Worm (Caenorhabditis elegans) whole organism, mixed stage, embryonic: ENCODE measurements around the gene nop-1.

Experiments
- M03D4.4 ChIP-seq: sonication (generic microtip); optimal IDR thresholded peaks from 2 replicates; lab custom pipeline; 2017; ENCODE audit warnings: mild to moderate bottlenecking, missing genetic modification characterization, missing compliant biosample characterization
- bed-3 ChIP-seq: fragments of 200-800 bp; sonication (Bioruptor generic); optimal IDR thresholded peaks from 3 replicates; lab custom pipeline; 2018; ENCODE audit warnings: mild to moderate bottlenecking, missing genetic modification characterization, moderate library complexity, missing compliant biosample characterization
- blmp-1 ChIP-seq: fragments of 150-350 bp; optimal IDR thresholded peaks from 2 replicates; lab custom pipeline; 2014; ENCODE audit warnings: missing biosample characterization, missing genetic modification characterization
- ceh-39 ChIP-seq: fragments of 150-350 bp; optimal IDR thresholded peaks from 2 replicates; lab custom pipeline; 2014; ENCODE audit warnings: missing biosample characterization, missing genetic modification characterization
- ceh-43 ChIP-seq: fragments of 200-800 bp; sonication (Bioruptor generic); optimal IDR thresholded peaks from 2 replicates; lab custom pipeline; 2018; ENCODE audit warnings: mild to moderate bottlenecking, missing genetic modification characterization, moderate library complexity, missing compliant biosample characterization
- ceh-83 ChIP-seq: fragments of 200-800 bp; sonication (Bioruptor generic); optimal IDR thresholded peaks from 2 replicates; lab custom pipeline; 2018; ENCODE audit warnings: mild to moderate bottlenecking, missing genetic modification characterization, missing compliant biosample characterization
- ces-1 ChIP-seq: fragments of 150-350 bp; optimal IDR thresholded peaks from 2 replicates; lab custom pipeline; 2014; ENCODE audit warnings: missing biosample characterization, missing genetic modification reagents, missing genetic modification characterization
- cnd-1 ChIP-seq: fragments of 200-800 bp; sonication (Bioruptor generic); optimal IDR thresholded peaks from 2 replicates; lab custom pipeline; 2018; ENCODE audit warnings: mild to moderate bottlenecking, missing genetic modification characterization, missing compliant biosample characterization
- drap-1 ChIP-seq: fragments of 200-800 bp; sonication (Bioruptor generic); optimal IDR thresholded peaks from 3 replicates; lab custom pipeline; 2018; ENCODE audit warnings: mild to moderate bottlenecking, missing genetic modification characterization, missing compliant biosample characterization
- elt-1 ChIP-seq: sonication (generic microtip); optimal IDR thresholded peaks from 2 replicates; lab custom pipeline; 2017; ENCODE audit warnings: missing genetic modification characterization, mild to moderate bottlenecking, missing compliant biosample characterization, antibody characterized with exemption, moderate library complexity, borderline replicate concordance; ENCODE audit not compliant: insufficient read depth
- elt-3 ChIP-seq: fragments of 150-350 bp; optimal IDR thresholded peaks from 2 replicates; lab custom pipeline; 2014; ENCODE audit warnings: missing biosample characterization, missing genetic modification characterization
- flh-1 ChIP-seq: fragments of 200-800 bp; sonication (Bioruptor generic); optimal IDR thresholded peaks from 2 replicates; lab custom pipeline; 2018; ENCODE audit warnings: mild to moderate bottlenecking, missing genetic modification characterization, moderate library complexity, missing compliant biosample characterization
- ham-2 ChIP-seq: fragments of 200-800 bp; sonication (Bioruptor generic); optimal IDR thresholded peaks from 2 replicates; lab custom pipeline; 2018; ENCODE audit warnings: mild to moderate bottlenecking, missing genetic modification characterization, missing compliant biosample characterization
- lin-13 ChIP-seq: fragments of 150-350 bp; optimal IDR thresholded peaks from 2 replicates; lab custom pipeline; 2014; ENCODE audit warnings: missing biosample characterization, missing genetic modification characterization
- lin-32 ChIP-seq: fragments of 200-800 bp; sonication (Bioruptor generic); optimal IDR thresholded peaks from 2 replicates; lab custom pipeline; 2018; ENCODE audit warnings: mild to moderate bottlenecking, missing genetic modification characterization, missing compliant biosample characterization
- lsy-2 ChIP-seq: fragments of 150-350 bp; optimal IDR thresholded peaks from 2 replicates; lab custom pipeline; 2014; ENCODE audit warnings: missing biosample characterization, missing genetic modification characterization
- mep-1 ChIP-seq: fragments of 150-350 bp; optimal IDR thresholded peaks from 2 replicates; lab custom pipeline; 2017; ENCODE audit warnings: missing biosample characterization, missing genetic modification reagents, missing genetic modification characterization, inconsistent platforms
- nhr-2 ChIP-seq: fragments of 150-350 bp; optimal IDR thresholded peaks from 2 replicates; lab custom pipeline; 2014; ENCODE audit warnings: missing biosample characterization, missing genetic modification characterization
- nhr-237 ChIP-seq: fragments of 150-350 bp; optimal IDR thresholded peaks from 2 replicates; lab custom pipeline; 2014; ENCODE audit warnings: missing biosample characterization, missing genetic modification characterization
- nhr-76 ChIP-seq: sonication (generic microtip); optimal IDR thresholded peaks from 2 replicates; lab custom pipeline; 2017; ENCODE audit warnings: missing biosample characterization, missing genetic modification characterization
- pha-4 ChIP-seq: fragments of 150-350 bp; optimal IDR thresholded peaks from 2 replicates; lab custom pipeline; 2018; ENCODE audit warnings: missing biosample characterization, missing genetic modification reagents, missing genetic modification characterization
- sem-2 ChIP-seq: fragments of 200-800 bp; sonication (Bioruptor generic); optimal IDR thresholded peaks from 2 replicates; lab custom pipeline; 2018; ENCODE audit warnings: mild to moderate bottlenecking, missing genetic modification characterization, missing compliant biosample characterization
- snpc-4 ChIP-seq: fragments of 150-350 bp; optimal IDR thresholded peaks from 2 replicates; lab custom pipeline; 2014; ENCODE audit warnings: missing biosample characterization, missing genetic modification characterization
- sptf-1 ChIP-seq: sonication (generic microtip); optimal IDR thresholded peaks from 2 replicates; lab custom pipeline; 2017; ENCODE audit warnings: mild to moderate bottlenecking, missing genetic modification characterization, moderate library complexity, missing compliant biosample characterization
- tbx-8 ChIP-seq: fragments of 200-800 bp; sonication (Bioruptor generic); optimal IDR thresholded peaks from 2 replicates; lab custom pipeline; 2018; ENCODE audit warnings: mild to moderate bottlenecking, missing genetic modification characterization, moderate library complexity, missing compliant biosample characterization
- unc-120 ChIP-seq: sonication (generic microtip); optimal IDR thresholded peaks from 2 replicates; lab custom pipeline; 2017; ENCODE audit warnings: missing genetic modification characterization, missing compliant biosample characterization; ENCODE audit not compliant: poor library complexity, severe bottlenecking
- unc-62 ChIP-seq: fragments of 150-350 bp; optimal IDR thresholded peaks from 2 replicates; lab custom pipeline; 2014; ENCODE audit warnings: missing biosample characterization, missing genetic modification reagents, missing genetic modification characterization
- zip-8 ChIP-seq: fragments of 150-350 bp; optimal IDR thresholded peaks from 2 replicates; lab custom pipeline; 2014; ENCODE audit warnings: missing biosample characterization, missing genetic modification characterization
- ztf-11 ChIP-seq: fragments of 150-350 bp; optimal IDR thresholded peaks from 2 replicates; lab custom pipeline; 2014; ENCODE audit warnings: missing biosample characterization, missing genetic modification characterization

The nop-1 gene

ce11 chrIII:5943368-5944180, 14.9 kb upstream of the nop-1 start:
- TF ChIP-seq lin-32 (GFP tag; lab: Kevin White, UChicago) (peak; percentile 3), mep-1 (tag; lab: Kevin White, UChicago) (no peak), flh-1 (no peak), ceh-83 (GFP tag; lab: Kevin White, UChicago) (peak; percentile 78)
- TF ChIP-seq, all 35 proteins: peak for 2

- TF ChIP-seq blmp-1 (tag; lab: Kevin White, UChicago) (no peak), snpc-4 (tag; lab: Kevin White, UChicago) (no peak), mep-1 (tag; lab: Kevin White, UChicago) (no peak), unc-120 (no peak), sptf-1 (tag; lab: Kevin White, UChicago) (no peak)
These were observed 12.7 kb upstream of the nop-1 start, which contains the start of gene F25B5.5 for ce11 chrIII:5945865-5946264. Gene F25B5.5, minus strand, starts transcription at chrIII:5946124.

ce11 chrIII:5948162-5948933, 10.2 kb upstream of the nop-1 start, which contains the start of the genes F25B5.6 and F25B5.3:
Gene F25B5.6, minus strand, starts transcription at chrIII:5948733.
Gene F25B5.3, plus strand, starts transcription at chrIII:5948883.
- TF ChIP-seq drap-1 (GFP tag; lab: Kevin White, UChicago) (no peak), ces-1 (peak; percentile 51), elt-1 (tag; lab: Kevin White, UChicago) (no peak), nhr-76 (tag; lab: Kevin White, UChicago) (no peak), unc-62 (GFP tag; lab: Kevin White, UChicago) (no peak)

- TF ChIP-seq drap-1 (GFP tag; lab: Kevin White, UChicago) (no peak), ceh-39 (tag; lab: Kevin White, UChicago) (no peak), flh-1 (no peak), tbx-8 (no peak), cnd-1 (tag; lab: Kevin White, UChicago) (no peak), unc-120 (no peak), unc-62 (GFP tag; lab: Kevin White, UChicago) (no peak), bed-3 (GFP tag; lab: Kevin White, UChicago) (no peak), nhr-237 (tag; lab: Kevin White, UChicago) (no peak), nhr-2 (tag; lab: Kevin White, UChicago) (no peak)
These were observed 9.5 kb upstream of the nop-1 start for ce11 chrIII:5948986-5949385.

ce11 chrIII:5949817-5950216, 8.7 kb upstream of the nop-1 start:
- no peak for TF ChIP-seq drap-1 (GFP tag; lab: Kevin White, UChicago)
- TF ChIP-seq unc-62 (GFP tag; lab: Kevin White, UChicago): peak; percentile 16
- peak; percentile 29 for TF ChIP-seq unc-120
- no peak for TF ChIP-seq sptf-1 (tag; lab: Kevin White, UChicago)
- TF ChIP-seq ces-1: peak; percentile 4

- TF ChIP-seq zip-8 (no peak), ceh-43 (GFP tag; lab: Kevin White, UChicago) (no peak), lsy-2 (tag; lab: Kevin White, UChicago) (no peak), elt-3 (tag; lab: Kevin White, UChicago) (no peak), nhr-76 (tag; lab: Kevin White, UChicago) (no peak), drap-1 (GFP tag; lab: Kevin White, UChicago) (no peak), unc-62 (GFP tag; lab: Kevin White, UChicago) (no peak), blmp-1 (tag; lab: Kevin White, UChicago) (no peak), flh-1 (no peak), lin-32 (GFP tag; lab: Kevin White, UChicago) (no peak), ztf-11 (no peak), snpc-4 (tag; lab: Kevin White, UChicago) (no peak), sem-2 (GFP tag; lab: Kevin White, UChicago) (no peak), ham-2 (GFP tag; lab: Kevin White, UChicago) (no peak), lin-13 (tag; lab: Kevin White, UChicago) (no peak), M03D4.4 (no peak), ceh-83 (GFP tag; lab: Kevin White, UChicago) (no peak), pha-4 (tag; lab: Kevin White, UChicago) (no peak)
These were observed 7.7 kb upstream of the nop-1 start for ce11 chrIII:5950756-5951345.
